Worm (Caenorhabditis elegans) whole organism, young adult: ENCODE data around the gene cut-6.
A peak's percentile ranks its signal among the peaks of the same experiment; 100 is the strongest.

ENCODE experiments used
- B0019.2 ChIP-seq: fragments of 200-800 bp; sonication (Bioruptor generic); conservative IDR thresholded peaks from 2 replicates; pipeline ENCODE4 v1.3.6; 2022; ENCODE audit warnings: missing genetic modification reagents, missing genetic modification characterization, missing compliant biosample characterization
- B0261.1 ChIP-seq: sonication (generic microtip); optimal IDR thresholded peaks from 2 replicates; lab custom pipeline; 2016; ENCODE audit warnings: mild to moderate bottlenecking, missing genetic modification characterization, moderate library complexity, missing compliant biosample characterization
- F39B2.1 ChIP-seq: fragments of 200-800 bp; sonication (Bioruptor generic); IDR thresholded peaks from 2 replicates; pipeline ENCODE4 v1.3.6; 2022; ENCODE audit warnings: missing genetic modification reagents, missing genetic modification characterization, missing compliant biosample characterization
- F55B11.4 ChIP-seq: sonication (generic microtip); optimal IDR thresholded peaks from 2 replicates; lab custom pipeline; 2016; ENCODE audit warnings: missing compliant biosample characterization, missing genetic modification characterization, borderline replicate concordance; ENCODE audit not compliant: insufficient read depth
- K12H6.12 ChIP-seq: fragments of 200-800 bp; sonication (Bioruptor generic); optimal IDR thresholded peaks from 2 replicates; lab custom pipeline; 2018; ENCODE audit warnings: mild to moderate bottlenecking, missing genetic modification characterization, missing compliant biosample characterization
- T07F8.4 ChIP-seq: sonication (generic microtip); optimal IDR thresholded peaks from 2 replicates; lab custom pipeline; 2016; ENCODE audit warnings: mild to moderate bottlenecking, missing genetic modification characterization, moderate library complexity, missing compliant biosample characterization
- T26A5.8 ChIP-seq: sonication (generic microtip); optimal IDR thresholded peaks from 2 replicates; lab custom pipeline; 2016; ENCODE audit warnings: missing genetic modification characterization, missing compliant biosample characterization
- ZK185.1 ChIP-seq: sonication (generic microtip); optimal IDR thresholded peaks from 2 replicates; lab custom pipeline; 2016; ENCODE audit warnings: mild to moderate bottlenecking, missing genetic modification characterization, missing compliant biosample characterization; ENCODE audit not compliant: poor library complexity, severe bottlenecking
- attf-3 ChIP-seq: fragments of 200-800 bp; sonication (Bioruptor generic); conservative IDR thresholded peaks from 2 replicates; pipeline ENCODE4 v1.3.6; 2022; ENCODE audit warnings: missing genetic modification reagents, missing genetic modification characterization, missing compliant biosample characterization
- attf-6 ChIP-seq: fragments of 200-800 bp; sonication (Bioruptor generic); IDR thresholded peaks from 2 replicates; pipeline ENCODE4 v1.3.6; 2022; ENCODE audit warnings: missing genetic modification reagents, missing genetic modification characterization, missing compliant biosample characterization
- ccch-3 ChIP-seq: fragments of 200-800 bp; sonication (Bioruptor generic); optimal IDR thresholded peaks from 2 replicates; lab custom pipeline; 2018; ENCODE audit warnings: mild to moderate bottlenecking, missing genetic modification characterization, missing compliant biosample characterization
- cebp-2 ChIP-seq: fragments of 200-800 bp; sonication (Bioruptor generic); IDR thresholded peaks from 2 replicates; pipeline ENCODE4 v1.3.6; 2022; ENCODE audit warnings: missing genetic modification characterization, missing compliant biosample characterization
- ceh-40 ChIP-seq: fragments of 200-800 bp; sonication (Bioruptor generic); IDR thresholded peaks from 2 replicates; pipeline ENCODE4 v1.3.6; 2022; ENCODE audit warnings: missing genetic modification characterization, missing compliant biosample characterization
- die-1 ChIP-seq: sonication (generic microtip); optimal IDR thresholded peaks from 2 replicates; lab custom pipeline; 2016; ENCODE audit warnings: missing genotype, mild to moderate bottlenecking, missing genetic modification characterization, missing compliant biosample characterization
- dox-1 ChIP-seq: fragments of 200-800 bp; sonication (Bioruptor generic); IDR thresholded peaks from 2 replicates; pipeline ENCODE4 v1.3.6; 2022; ENCODE audit warnings: missing genetic modification reagents, missing genetic modification characterization, missing compliant biosample characterization
- dpl-1 ChIP-seq: fragments of 150-350 bp; optimal IDR thresholded peaks from 2 replicates; lab custom pipeline; 2014; ENCODE audit warnings: missing biosample characterization, missing genetic modification reagents, missing genetic modification characterization
- efl-1 ChIP-seq: fragments of 150-350 bp; optimal IDR thresholded peaks from 2 replicates; lab custom pipeline; 2014; ENCODE audit warnings: missing biosample characterization, missing genetic modification reagents, missing genetic modification characterization
- egl-44 ChIP-seq: fragments of 200-800 bp; sonication (Bioruptor generic); IDR thresholded peaks from 2 replicates; pipeline ENCODE4 v1.3.6; 2022; ENCODE audit warnings: missing genetic modification reagents, missing genetic modification characterization, missing compliant biosample characterization
- egrh-3 ChIP-seq: fragments of 200-800 bp; sonication (Bioruptor generic); IDR thresholded peaks from 2 replicates; pipeline ENCODE4 v1.3.6; 2022; ENCODE audit warnings: missing genetic modification reagents, missing genetic modification characterization, missing compliant biosample characterization
- hmg-1.2 ChIP-seq: fragments of 200-800 bp; sonication (Bioruptor generic); IDR thresholded peaks from 2 replicates; pipeline ENCODE4 v1.3.6; 2022; ENCODE audit warnings: missing genetic modification reagents, missing genetic modification characterization, missing compliant biosample characterization
- hrde-1 ChIP-seq: sonication (generic microtip); optimal IDR thresholded peaks from 2 replicates; lab custom pipeline; 2016; ENCODE audit warnings: missing genetic modification characterization, mild to moderate bottlenecking, missing compliant biosample characterization, moderate library complexity, missing genotype, missing genetic modification reagents, borderline replicate concordance
- hsf-1 ChIP-seq: fragments of 200-800 bp; sonication (Bioruptor generic); IDR thresholded peaks from 2 replicates; pipeline ENCODE4 v1.3.6; 2022; ENCODE audit warnings: missing genetic modification reagents, missing genetic modification characterization, missing compliant biosample characterization
- lag-1 ChIP-seq: fragments of 200-800 bp; sonication (Bioruptor generic); IDR thresholded peaks from 2 replicates; pipeline ENCODE4 v1.3.6; 2022; ENCODE audit warnings: missing genetic modification reagents, missing genetic modification characterization, missing compliant biosample characterization
- let-526 ChIP-seq: fragments of 200-800 bp; sonication (Bioruptor generic); IDR thresholded peaks from 2 replicates; pipeline ENCODE4 v1.3.6; 2022; ENCODE audit warnings: missing genetic modification reagents, missing genetic modification characterization, missing compliant biosample characterization
- lin-35 ChIP-seq, 3 experiments: fragments of 150-350 bp in 2 of 3; sonication (generic microtip) in 1 of 3; optimal IDR thresholded peaks; 2 replicates each; lab custom pipeline; 2014 to 2018; ENCODE audit warnings: missing biosample characterization in 3 of 3, missing genetic modification characterization in 3 of 3, missing genetic modification reagents in 3 of 3
- lin-40 ChIP-seq: sonication (generic microtip); optimal IDR thresholded peaks from 2 replicates; lab custom pipeline; 2016; ENCODE audit warnings: missing genetic modification characterization, mild to moderate bottlenecking, missing compliant biosample characterization, missing genotype, missing genetic modification reagents
- lin-54 ChIP-seq: fragments of 200-800 bp; sonication (Bioruptor generic); optimal IDR thresholded peaks from 2 replicates; lab custom pipeline; 2018; ENCODE audit warnings: mild to moderate bottlenecking, missing genetic modification characterization, missing compliant biosample characterization
- mes-4 ChIP-seq: sonication (generic microtip); optimal IDR thresholded peaks from 2 replicates; lab custom pipeline; 2016; ENCODE audit warnings: missing genotype, missing genetic modification characterization, missing compliant biosample characterization
- nfya-1 ChIP-seq: sonication (generic microtip); optimal IDR thresholded peaks from 2 replicates; lab custom pipeline; 2017; ENCODE audit warnings: antibody characterized with exemption, missing compliant biosample characterization, missing genetic modification characterization, borderline replicate concordance; ENCODE audit not compliant: insufficient read depth
- nfya-2 ChIP-seq: fragments of 200-800 bp; sonication (Bioruptor generic); IDR thresholded peaks from 2 replicates; pipeline ENCODE4 v1.3.6; 2022; ENCODE audit warnings: missing genetic modification reagents, missing genetic modification characterization, missing compliant biosample characterization
- nhr-120 ChIP-seq: fragments of 200-800 bp; sonication (Bioruptor generic); IDR thresholded peaks from 2 replicates; pipeline ENCODE4 v1.3.6; 2022; ENCODE audit warnings: missing genetic modification characterization, missing compliant biosample characterization
- nhr-27 ChIP-seq: fragments of 200-800 bp; sonication (Bioruptor generic); optimal IDR thresholded peaks from 2 replicates; lab custom pipeline; 2018; ENCODE audit warnings: mild to moderate bottlenecking, missing genetic modification characterization, moderate library complexity, missing compliant biosample characterization
- nhr-80 ChIP-seq: sonication (generic microtip); optimal IDR thresholded peaks from 2 replicates; lab custom pipeline; 2016; ENCODE audit warnings: missing genetic modification characterization, missing compliant biosample characterization
- nhr-90 ChIP-seq: sonication (generic microtip); optimal IDR thresholded peaks from 2 replicates; lab custom pipeline; 2016; ENCODE audit warnings: missing genotype, mild to moderate bottlenecking, missing genetic modification characterization, missing compliant biosample characterization
- pha-4 ChIP-seq: fragments of 150-350 bp; sonication (generic microtip); optimal IDR thresholded peaks from 2 replicates; lab custom pipeline; 2014; ENCODE audit warnings: missing biosample characterization, missing genetic modification reagents, missing genetic modification characterization
- sdz-38 ChIP-seq: sonication (generic microtip); optimal IDR thresholded peaks from 2 replicates; lab custom pipeline; 2016; ENCODE audit warnings: missing genotype, missing genetic modification characterization, missing compliant biosample characterization
- snpc-3.4 ChIP-seq: sonication (generic microtip); optimal IDR thresholded peaks from 2 replicates; lab custom pipeline; 2017; ENCODE audit warnings: missing genetic modification characterization, mild to moderate bottlenecking, missing compliant biosample characterization, antibody characterized with exemption, moderate library complexity, missing genotype, missing genetic modification reagents
- snpc-4 ChIP-seq, 5 experiments: fragments of 150-350 bp in 1 of 5; sonication (generic microtip) in 4 of 5; optimal IDR thresholded peaks; 2 replicates each; lab custom pipeline; 2014 to 2018; ENCODE audit warnings: missing genetic modification characterization in 5 of 5, missing biosample characterization in 3 of 5, antibody characterized with exemption in 2 of 5, mild to moderate bottlenecking in 2 of 5, missing compliant biosample characterization in 2 of 5, missing genotype in 2 of 5, moderate library complexity in 2 of 5, missing genetic modification reagents in 1 of 5
- somi-1 ChIP-seq: fragments of 200-800 bp; sonication (Bioruptor generic); optimal IDR thresholded peaks from 2 replicates; lab custom pipeline; 2018; ENCODE audit warnings: mild to moderate bottlenecking, missing genetic modification characterization, missing compliant biosample characterization
- sptf-2 ChIP-seq: fragments of 200-800 bp; sonication (Bioruptor generic); optimal IDR thresholded peaks from 2 replicates; lab custom pipeline; 2018; ENCODE audit warnings: mild to moderate bottlenecking, missing genetic modification characterization, missing compliant biosample characterization
- unc-130 ChIP-seq: sonication (generic microtip); optimal IDR thresholded peaks from 2 replicates; lab custom pipeline; 2016; ENCODE audit warnings: missing genetic modification reagents, missing genetic modification characterization, missing compliant biosample characterization
- ztf-18 ChIP-seq: sonication (generic microtip); optimal IDR thresholded peaks from 2 replicates; lab custom pipeline; 2016; ENCODE audit warnings: missing genotype, mild to moderate bottlenecking, missing genetic modification characterization, missing compliant biosample characterization
- ztf-22 ChIP-seq: fragments of 200-800 bp; sonication (Bioruptor generic); optimal IDR thresholded peaks from 2 replicates; lab custom pipeline; 2018; ENCODE audit warnings: mild to moderate bottlenecking, missing genetic modification characterization, moderate library complexity, missing compliant biosample characterization
- ztf-3 ChIP-seq: fragments of 200-800 bp; sonication (Bioruptor generic); optimal IDR thresholded peaks from 2 replicates; lab custom pipeline; 2018; ENCODE audit warnings: mild to moderate bottlenecking, missing genetic modification characterization, missing compliant biosample characterization

Gene cut-6

DNA sequence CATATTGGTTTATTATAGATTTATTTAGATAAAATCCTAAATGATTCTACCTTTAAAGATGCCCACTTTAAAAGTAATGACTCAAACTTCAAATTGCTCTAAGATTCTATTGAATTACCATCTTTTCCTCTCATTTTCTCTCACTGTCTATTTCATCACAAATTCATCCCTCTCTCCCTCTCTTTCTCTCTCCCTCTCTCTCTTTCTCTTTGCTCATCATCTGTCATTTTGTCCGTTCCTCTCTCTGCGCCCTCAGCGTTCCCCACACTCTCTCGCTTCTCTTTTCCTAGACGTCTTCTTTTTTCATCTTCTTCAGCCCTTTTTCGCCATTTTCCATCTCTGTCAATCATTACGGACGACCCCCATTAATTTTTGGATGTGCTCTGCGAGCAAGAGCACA lies 6.1 kb upstream of the cut-6 start (continued):
- TF ChIP-seq somi-1 (GFP tag; lab: Kevin White, UChicago) (no peak), ccch-3 (GFP tag; lab: Kevin White, UChicago) (no peak), die-1 (tag; lab: Kevin White, UChicago) (no peak), nfya-2 (GFP tag; lab: Robert Waterston, UW) (no peak), snpc-4 (GFP tag; optimal IDR thresholded peaks at IDR 0.05; lab: Kevin White, UChicago) (peak; percentile 61), snpc-4 (tag; optimal IDR thresholded peaks at IDR 0.05; lab: Kevin White, UChicago) (no peak), B0019.2 (GFP tag; lab: Robert Waterston, UW) (no peak), unc-130 (GFP tag; lab: Kevin White, UChicago) (no peak), egl-44 (GFP tag; lab: Robert Waterston, UW) (no peak), mes-4 (tag; lab: Kevin White, UChicago) (no peak), efl-1 (peak; percentile 45), ZK185.1 (tag; lab: Kevin White, UChicago) (no peak), K12H6.12 (tag; lab: Kevin White, UChicago) (peak; percentile 12), lin-35 (GFP tag; optimal IDR thresholded peaks at IDR 0.05; lab: Kevin White, UChicago) (peak in 2 of 3 experiments; percentile 46 to 88), hsf-1 (GFP tag; lab: Robert Waterston, UW) (no peak), ceh-40 (GFP tag; lab: Robert Waterston, UW) (no peak), sptf-2 (GFP tag; lab: Kevin White, UChicago) (no peak), lag-1 (GFP tag; lab: Robert Waterston, UW) (no peak), ztf-22 (GFP tag; lab: Kevin White, UChicago) (no peak), F39B2.1 (GFP tag; lab: Robert Waterston, UW) (no peak), pha-4 (tag; lab: Kevin White, UChicago) (no peak), nhr-90 (no peak), snpc-3.4 (tag; lab: Kevin White, UChicago) (no peak), hmg-1.2 (peak; percentile 84), cebp-2 (GFP tag; lab: Robert Waterston, UW) (no peak), lin-40 (tag; lab: Kevin White, UChicago) (peak; percentile 27), nhr-120 (GFP tag; lab: Robert Waterston, UW) (no peak), dox-1 (GFP tag; lab: Robert Waterston, UW) (no peak), egrh-3 (GFP tag; lab: Robert Waterston, UW) (no peak), hrde-1 (tag; lab: Kevin White, UChicago) (no peak), ztf-3 (no peak), sdz-38 (tag; lab: Kevin White, UChicago) (no peak), nhr-80 (tag; lab: Kevin White, UChicago) (no peak), T07F8.4 (tag; lab: Kevin White, UChicago) (no peak)
- TF ChIP-seq, all 124 proteins: peak for 11

ce11 chrIII:10906325-10906724 lies 4.9 kb upstream of the cut-6 start:
- TF ChIP-seq lin-54 (GFP tag; lab: Kevin White, UChicago), result no peak
- peak; percentile 66 for TF ChIP-seq dpl-1
- peak; percentile 10 for TF ChIP-seq efl-1

ce11 chrIII:10907678-10908217 lies 3.5 kb upstream of the cut-6 start:
- TF ChIP-seq ztf-22 (GFP tag; lab: Kevin White, UChicago) (no peak), let-526 (GFP tag; lab: Robert Waterston, UW) (no peak), nfya-2 (GFP tag; lab: Robert Waterston, UW) (no peak), B0261.1 (no peak), T07F8.4 (tag; lab: Kevin White, UChicago) (no peak), F55B11.4 (tag; lab: Kevin White, UChicago) (no peak), nfya-1 (tag; lab: Kevin White, UChicago) (no peak), snpc-4 (GFP tag; optimal IDR thresholded peaks at IDR 0.05; lab: Kevin White, UChicago) (no peak), snpc-4 (tag; optimal IDR thresholded peaks at IDR 0.05; lab: Kevin White, UChicago) (no peak), T26A5.8 (tag; lab: Kevin White, UChicago) (no peak), attf-3 (no peak), F39B2.1 (GFP tag; lab: Robert Waterston, UW) (no peak), nhr-27 (tag; lab: Kevin White, UChicago) (no peak), lin-35 (GFP tag; optimal IDR thresholded peaks at IDR 0.05; lab: Kevin White, UChicago) (peak in 1 of 3 experiments; percentile 70), attf-6 (no peak), dpl-1 (peak; percentile 94), hmg-1.2 (no peak), ztf-18 (tag; lab: Kevin White, UChicago) (no peak)
